Fruit fly (Drosophila melanogaster): Measurements from ENCODE around the gene CCDC53.

The CCDC53 gene

dm6 chr2L:8043282-8043668, 2.4 kb downstream of the CCDC53 start, which contains the start of gene Megf8:
TSS of gene Megf8 (plus strand) at chr2L:8043471.
- TF ChIP-seq svp (GFP tag) (no peak), CG31627 (GFP tag; optimal IDR thresholded peaks at IDR 0.05) (no peak), CG15336 (GFP tag; IDR thresholded peaks at IDR 0.05) (no peak), CG8632 (GFP tag; optimal IDR thresholded peaks at IDR 0.05) (no peak), esn (GFP tag; optimal IDR thresholded peaks at IDR 0.05) (no peak), CG3032 (tag; optimal IDR thresholded peaks at IDR 0.05) (no peak), Blimp-1 (GFP tag; optimal IDR thresholded peaks at IDR 0.05) (peak; percentile 100)

- TF ChIP-seq CG1621 (tag; optimal IDR thresholded peaks at IDR 0.05) (no peak), CG9139 (GFP tag; optimal IDR thresholded peaks at IDR 0.05) (no peak), CG8119 (GFP tag; IDR thresholded peaks at IDR 0.05) (peak; percentile 76), fd59A (GFP tag; optimal IDR thresholded peaks at IDR 0.05) (no peak), CG11294 (GFP tag; IDR thresholded peaks at IDR 0.05) (peak; percentile 41), acj6 (GFP tag; optimal IDR thresholded peaks at IDR 0.05) (no peak), CG32006 (GFP tag; optimal IDR thresholded peaks at IDR 0.05) (no peak), Met (GFP tag; optimal IDR thresholded peaks at IDR 0.05) (no peak), CG34406 (GFP tag; optimal IDR thresholded peaks at IDR 0.05) (no peak), Sox14 (GFP tag; optimal IDR thresholded peaks at IDR 0.05) (no peak), Blimp-1 (GFP tag; optimal IDR thresholded peaks at IDR 0.05) (no peak), CG11902 (GFP tag; optimal IDR thresholded peaks at IDR 0.05) (no peak), Hr4 (GFP tag; optimal IDR thresholded peaks at IDR 0.05) (no peak), CG31627 (GFP tag; optimal IDR thresholded peaks at IDR 0.05) (no peak), Ets96B (tag; optimal IDR thresholded peaks at IDR 0.05) (no peak), pdm3 (GFP tag; optimal IDR thresholded peaks at IDR 0.05) (no peak), Lpt (GFP tag; optimal IDR thresholded peaks at IDR 0.05) (no peak), Eip93F (GFP tag; optimal IDR thresholded peaks at IDR 0.05) (no peak), Smox (GFP tag; optimal IDR thresholded peaks at IDR 0.05) (no peak), CG16779 (tag; optimal IDR thresholded peaks at IDR 0.05) (no peak), CG6808 (GFP tag; optimal IDR thresholded peaks at IDR 0.05) (no peak), cyc (GFP tag; optimal IDR thresholded peaks at IDR 0.05) (no peak), achi (GFP tag; optimal IDR thresholded peaks at IDR 0.05) (no peak), CG6854 (GFP tag; optimal IDR thresholded peaks at IDR 0.05) (peak; percentile 20), dsx (GFP tag; optimal IDR thresholded peaks at IDR 0.05; ENCODE audit: poor library complexity, severe bottlenecking) (no peak), CG7368 (GFP tag; optimal IDR thresholded peaks at IDR 0.05) (no peak), net (GFP tag; optimal IDR thresholded peaks at IDR 0.05) (no peak), eg (GFP tag; IDR thresholded peaks at IDR 0.05) (no peak; the same call in 1 of the 3 replicates), CG3032 (tag; optimal IDR thresholded peaks at IDR 0.05) (peak; percentile 69), CG6163 (GFP tag; IDR thresholded peaks at IDR 0.05) (peak; percentile 65; the same call in 1 of the 3 replicates), fkh (GFP tag; optimal IDR thresholded peaks at IDR 0.05) (no peak), Sox15 (GFP tag; optimal IDR thresholded peaks at IDR 0.05) (no peak), Eip78C (GFP tag) (no peak), Sox102F (GFP tag; optimal IDR thresholded peaks at IDR 0.05) (no peak), CG10631 (GFP tag; optimal IDR thresholded peaks at IDR 0.05) (peak; percentile 29), CG4318 (GFP tag; optimal IDR thresholded peaks at IDR 0.05) (no peak), vri (GFP tag; optimal IDR thresholded peaks at IDR 0.05) (no peak), Gug (GFP tag; IDR thresholded peaks at IDR 0.05) (0 out of 2 replicates have a peak, but pooled peaks have one; percentile 15), salr (GFP tag; optimal IDR thresholded peaks at IDR 0.05) (no peak), lz (GFP tag; optimal IDR thresholded peaks at IDR 0.05) (no peak), CG6792 (GFP tag; optimal IDR thresholded peaks at IDR 0.05) (no peak), spab (GFP tag; optimal IDR thresholded peaks at IDR 0.05) (no peak), CG3919 (GFP tag; optimal IDR thresholded peaks at IDR 0.05) (no peak), OdsH (GFP tag; optimal IDR thresholded peaks at IDR 0.05) (no peak), fd85E (GFP tag; optimal IDR thresholded peaks at IDR 0.05) (no peak)
Observed at dm6 chr2L:8071112-8071976, 30.4 kb downstream of the CCDC53 start, which contains the start of gene poe. TSS of gene poe (minus strand) at chr2L:8071624.
